Fruit fly (Drosophila melanogaster): Measurements from ENCODE around the gene Iml1.

The Iml1 gene

DNA sequence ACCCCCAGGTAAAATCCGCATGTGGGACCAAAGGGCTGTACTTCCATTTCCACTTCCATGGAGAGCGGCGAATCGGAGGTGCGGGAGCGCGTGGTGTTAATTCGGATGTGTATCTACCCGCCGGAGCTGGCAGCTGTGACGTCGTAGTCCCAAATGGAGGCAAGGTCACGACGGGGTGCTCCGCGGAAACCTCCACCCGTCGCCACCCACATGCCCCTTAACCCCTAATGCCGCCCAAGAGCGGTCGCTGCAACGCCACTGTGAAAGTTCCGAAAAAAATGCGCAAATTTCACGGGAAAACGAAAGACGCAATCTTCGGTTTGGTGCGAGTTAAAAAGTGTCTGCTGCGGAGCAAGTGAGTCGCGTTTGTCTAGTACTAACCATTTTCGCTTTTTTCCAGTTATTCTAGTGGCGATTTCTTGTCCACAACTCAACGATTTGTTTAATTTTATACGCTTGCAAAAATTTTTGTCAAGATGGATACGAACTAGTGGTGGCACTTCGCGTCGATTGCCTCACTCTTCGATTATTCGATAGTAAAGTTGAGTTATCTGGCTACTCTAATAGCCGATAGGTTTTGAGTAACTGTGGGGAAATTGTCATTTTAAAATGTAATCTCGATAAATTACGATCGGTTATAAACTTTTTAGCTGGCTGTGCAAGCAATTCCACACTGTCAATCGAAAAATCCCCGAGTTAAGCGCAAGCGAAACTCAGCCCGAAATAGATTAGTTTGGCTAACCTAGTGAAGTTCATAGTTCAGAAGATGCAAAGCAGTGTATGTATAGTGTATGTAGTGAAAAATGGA is 31.5 kb downstream of the Iml1 start, which contains the start of the genes hfp and Psa (continued):
- TF ChIP-seq mld (GFP tag; IDR thresholded peaks at IDR 0.05; ENCODE audit: partially characterized antibody) (peak; percentile 9; the same call in 1 of the 3 replicates), CG8478 (optimal IDR thresholded peaks at IDR 0.05) (no peak), crc (GFP tag; optimal IDR thresholded peaks at IDR 0.05) (no peak), CG18599 (GFP tag; optimal IDR thresholded peaks at IDR 0.05) (no peak), Ets97D (GFP tag; optimal IDR thresholded peaks at IDR 0.05) (peak; percentile 46), stwl (tag; optimal IDR thresholded peaks at IDR 0.05) (peak; percentile 88), Hr39 (optimal IDR thresholded peaks at IDR 0.05) (no peak), CG6683 (GFP tag; optimal IDR thresholded peaks at IDR 0.05) (no peak), CG4820 (GFP tag; optimal IDR thresholded peaks at IDR 0.05) (no peak), CkIIα-i1 (GFP tag; IDR thresholded peaks at IDR 0.05) (no peak), dpn (GFP tag; optimal IDR thresholded peaks at IDR 0.05) (no peak), hkb (optimal IDR thresholded peaks at IDR 0.05) (no peak), hkb (GFP tag; IDR thresholded peaks at IDR 0.05) (no peak), Vsx1 (GFP tag; optimal IDR thresholded peaks at IDR 0.05) (no peak), CG16813 (GFP tag; IDR thresholded peaks at IDR 0.05; ENCODE audit: partially characterized antibody) (peak; percentile 70), CG15601 (tag; optimal IDR thresholded peaks at IDR 0.05) (no peak), Chrac-16 (GFP tag; optimal IDR thresholded peaks at IDR 0.05) (no peak), tna (GFP tag; IDR thresholded peaks at IDR 0.05; ENCODE audit: partially characterized antibody) (peak; percentile 78), peb (GFP tag; IDR thresholded peaks at IDR 0.05) (no peak), NC2β (GFP tag; optimal IDR thresholded peaks at IDR 0.05) (peak; percentile 7), wdn (GFP tag; IDR thresholded peaks at IDR 0.05) (no peak), phol (tag; optimal IDR thresholded peaks at IDR 0.05) (peak; percentile 91), CG6765 (GFP tag; optimal IDR thresholded peaks at IDR 0.05) (no peak), bbx (GFP tag; IDR thresholded peaks at IDR 0.05; ENCODE audit: partially characterized antibody) (peak; percentile 83), lmd (GFP tag; IDR thresholded peaks at IDR 0.05) (no peak), zf30C (GFP tag; optimal IDR thresholded peaks at IDR 0.05) (no peak), Tbp (GFP tag; optimal IDR thresholded peaks at IDR 0.05) (no peak), CG11560 (tag; IDR thresholded peaks at IDR 0.05) (peak; percentile 98), zfh2 (GFP tag; optimal IDR thresholded peaks at IDR 0.05) (no peak), Xrp1 (GFP tag; IDR thresholded peaks at IDR 0.05) (no peak), B-H2 (GFP tag; optimal IDR thresholded peaks at IDR 0.05) (peak; percentile 2), CG15514 (GFP tag; optimal IDR thresholded peaks at IDR 0.05) (peak; percentile 60), Sry-δ (GFP tag; optimal IDR thresholded peaks at IDR 0.05) (peak; percentile 90), CG13424 (tag; optimal IDR thresholded peaks at IDR 0.05) (no peak), CG2120 (GFP tag; optimal IDR thresholded peaks at IDR 0.05) (no peak), bsh (GFP tag; optimal IDR thresholded peaks at IDR 0.05) (no peak), ara (GFP tag; IDR thresholded peaks at IDR 0.05) (no peak), CG12744 (GFP tag; optimal IDR thresholded peaks at IDR 0.05) (no peak), twi (tag; optimal IDR thresholded peaks at IDR 0.05) (no peak), eve (GFP tag; optimal IDR thresholded peaks at IDR 0.05) (no peak), fru (optimal IDR thresholded peaks at IDR 0.05) (no peak), CG14860 (GFP tag; IDR thresholded peaks at IDR 0.05; ENCODE audit: partially characterized antibody) (peak; percentile 73; the same call in 2 of the 3 replicates), disco-r (GFP tag; optimal IDR thresholded peaks at IDR 0.05) (no peak), CG17186 (GFP tag; optimal IDR thresholded peaks at IDR 0.05) (no peak), Sin3A (optimal IDR thresholded peaks at IDR 0.05) (peak; percentile 6), rib (GFP tag; IDR thresholded peaks at IDR 0.05) (0 out of 2 replicates have a peak, but pooled peaks have one; percentile 9), HLHmδ (GFP tag; optimal IDR thresholded peaks at IDR 0.05) (no peak), sima (GFP tag; optimal IDR thresholded peaks at IDR 0.05) (no peak), pfk (GFP tag; optimal IDR thresholded peaks at IDR 0.05) (peak; percentile 14), Atf6 (GFP tag; IDR thresholded peaks at IDR 0.05) (no peak), CG9215 (GFP tag; IDR thresholded peaks at IDR 0.05) (no peak)

Measured in whole organism, embryonic.